Fruit fly (Drosophila melanogaster): ENCODE measurements around the gene Gyc89Db.
A peak's percentile ranks its signal among the peaks of the same experiment; 100 is the strongest.

Gyc89Db gene

dm6 chr3R:16447448-16448045 lies 29.4 kb upstream of the Gyc89Db start (continued):
- TF ChIP-seq GATAe (GFP tag; conservative IDR thresholded peaks at IDR 0.05) (peak; percentile 74), zfh1 (GFP tag; IDR thresholded peaks at IDR 0.05) (no peak), CG18764 (GFP tag; optimal IDR thresholded peaks at IDR 0.05) (no peak), ash1 (GFP tag; optimal IDR thresholded peaks at IDR 0.05) (no peak), da (GFP tag; optimal IDR thresholded peaks at IDR 0.05) (no peak), unc-4 (GFP tag; IDR thresholded peaks at IDR 0.05; ENCODE audit: partially characterized antibody) (no peak), CG15601 (tag; optimal IDR thresholded peaks at IDR 0.05) (no peak), CG15479 (GFP tag; optimal IDR thresholded peaks at IDR 0.05) (no peak), Gsc (GFP tag; IDR thresholded peaks at IDR 0.05) (no peak), Med (GFP tag) (peak; percentile 55), CG1233 (GFP tag; optimal IDR thresholded peaks at IDR 0.05) (no peak), zfh2 (GFP tag; optimal IDR thresholded peaks at IDR 0.05) (no peak), onecut (GFP tag; IDR thresholded peaks at IDR 0.05) (no peak), tup (GFP tag; optimal IDR thresholded peaks at IDR 0.05) (no peak), CG7963 (GFP tag; IDR thresholded peaks at IDR 0.05; ENCODE audit: partially characterized antibody) (no peak), btn (GFP tag; optimal IDR thresholded peaks at IDR 0.05) (no peak), CG4404 (GFP tag; IDR thresholded peaks at IDR 0.05) (no peak), CG10209 (GFP tag; optimal IDR thresholded peaks at IDR 0.05) (no peak), CG1603 (tag; optimal IDR thresholded peaks at IDR 0.05) (no peak), CG32767 (GFP tag; IDR thresholded peaks at IDR 0.05) (no peak), CG9609 (GFP tag; optimal IDR thresholded peaks at IDR 0.05) (no peak), BtbVII (GFP tag; optimal IDR thresholded peaks at IDR 0.05) (no peak), sqz (GFP tag; optimal IDR thresholded peaks at IDR 0.05) (no peak), wek (GFP tag; optimal IDR thresholded peaks at IDR 0.05) (no peak), lab (GFP tag; optimal IDR thresholded peaks at IDR 0.05) (peak; percentile 19), Hr78 (GFP tag; optimal IDR thresholded peaks at IDR 0.05) (peak in 1 of 2 experiments; percentile 47), CG8388 (GFP tag; optimal IDR thresholded peaks at IDR 0.05) (no peak), Abd-B (GFP tag; optimal IDR thresholded peaks at IDR 0.05) (no peak), jing (GFP tag; optimal IDR thresholded peaks at IDR 0.05) (no peak), CHES-1-like (GFP tag; optimal IDR thresholded peaks at IDR 0.05) (no peak), Poxn (GFP tag; IDR thresholded peaks at IDR 0.05) (no peak), CG3838 (GFP tag; optimal IDR thresholded peaks at IDR 0.05) (no peak), esg (GFP tag; conservative IDR thresholded peaks at IDR 0.05) (no peak), ro (GFP tag; IDR thresholded peaks at IDR 0.05) (no peak), CG12071 (GFP tag; optimal IDR thresholded peaks at IDR 0.05) (no peak), abd-A (tag; optimal IDR thresholded peaks at IDR 0.05) (no peak), ara (GFP tag; IDR thresholded peaks at IDR 0.05) (no peak), stc (GFP tag; IDR thresholded peaks at IDR 0.05) (no peak), CG31365 (tag; optimal IDR thresholded peaks at IDR 0.05) (no peak), Xbp1 (GFP tag; optimal IDR thresholded peaks at IDR 0.05) (no peak), CG18599 (GFP tag; optimal IDR thresholded peaks at IDR 0.05) (no peak), trh (GFP tag; optimal IDR thresholded peaks at IDR 0.05) (no peak), dimm (GFP tag; IDR thresholded peaks at IDR 0.05) (no peak), CG6791 (GFP tag; IDR thresholded peaks at IDR 0.05; ENCODE audit: partially characterized antibody) (no peak), CG11085 (GFP tag; IDR thresholded peaks at IDR 0.05) (no peak), CG14860 (GFP tag; IDR thresholded peaks at IDR 0.05; ENCODE audit: partially characterized antibody) (no peak), CG1792 (GFP tag; optimal IDR thresholded peaks at IDR 0.05) (no peak), CG17568 (GFP tag; optimal IDR thresholded peaks at IDR 0.05) (no peak), lola (GFP tag; optimal IDR thresholded peaks at IDR 0.05) (no peak), crol (GFP tag; IDR thresholded peaks at IDR 0.05) (peak; percentile 20; the same call in 1 of the 2 replicates)

Measured in whole organism, embryonic.